Worm (Caenorhabditis elegans): Measurements from ENCODE around the gene F59E11.6.

ce11 chrV:8984783-8985182, 6.8 kb upstream of the F59E11.6 start:
- no peak for TF ChIP-seq F13C5.2 (tag; optimal IDR thresholded peaks at IDR 0.05)
- TF ChIP-seq flt-1 (GFP tag; IDR thresholded peaks at IDR 0.05): no peak
- no peak for TF ChIP-seq ceh-36 (tag; optimal IDR thresholded peaks at IDR 0.05)
- no peak for TF ChIP-seq ama-1 (optimal IDR thresholded peaks at IDR 0.05)
- TF ChIP-seq hmbx-1 (tag; optimal IDR thresholded peaks at IDR 0.05): no peak

Measured in whole organism, early embryonic.